Worm (Caenorhabditis elegans) whole organism, mixed stage, embryonic: Measurements from ENCODE around the gene ptp-2.

Source experiments
- elt-3 ChIP-seq: fragments of 150-350 bp; optimal IDR thresholded peaks from 2 replicates; lab custom pipeline; 2014; ENCODE audit warnings: missing biosample characterization, missing genetic modification characterization
- nhr-237 ChIP-seq: fragments of 150-350 bp; optimal IDR thresholded peaks from 2 replicates; lab custom pipeline; 2014; ENCODE audit warnings: missing biosample characterization, missing genetic modification characterization
- tbx-8 ChIP-seq: fragments of 200-800 bp; sonication (Bioruptor generic); optimal IDR thresholded peaks from 2 replicates; lab custom pipeline; 2018; ENCODE audit warnings: mild to moderate bottlenecking, missing genetic modification characterization, moderate library complexity, missing compliant biosample characterization

DNA sequence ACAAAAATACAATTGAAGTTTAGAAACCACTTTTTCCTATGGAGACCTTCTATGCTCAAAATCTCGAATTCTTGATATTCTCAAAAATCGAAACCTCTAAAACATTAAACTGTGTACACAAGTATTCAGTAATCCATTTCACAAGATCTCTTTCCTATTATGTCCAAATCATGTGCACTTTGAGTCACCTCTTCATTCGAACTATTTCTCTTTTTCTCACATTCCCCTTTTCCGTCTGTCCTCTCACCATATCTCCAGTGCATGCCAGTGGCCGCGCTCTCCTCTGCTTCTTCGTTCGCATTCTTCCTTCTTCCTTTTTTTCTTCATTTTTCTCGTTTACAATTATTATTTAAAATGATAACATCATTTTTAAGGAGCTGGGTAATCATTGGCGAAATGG, 24.1 kb downstream of the ptp-2 start, which contains the start of gene F28B12.1:
- TF ChIP-seq tbx-8 (no peak), elt-3 (tag; lab: Kevin White, UChicago) (no peak), nhr-237 (tag; lab: Kevin White, UChicago) (no peak)
